Fruit fly (Drosophila melanogaster): ENCODE data around the gene RpS14b.

RpS14b gene

dm6 chrX:7944772-7945722 is 10.3 kb downstream of the RpS14b start (continued):
- TF ChIP-seq gsb-n (tag; optimal IDR thresholded peaks at IDR 0.05) (no peak), dmrt11E (tag; optimal IDR thresholded peaks at IDR 0.05) (peak; percentile 8), ftz-f1 (GFP tag; optimal IDR thresholded peaks at IDR 0.05) (no peak), insv (GFP tag; optimal IDR thresholded peaks at IDR 0.05) (no peak), CG9609 (GFP tag; optimal IDR thresholded peaks at IDR 0.05) (no peak), YL-1 (GFP tag; optimal IDR thresholded peaks at IDR 0.05) (no peak), Atf3 (GFP tag; optimal IDR thresholded peaks at IDR 0.05) (no peak), fu2 (GFP tag; optimal IDR thresholded peaks at IDR 0.05) (no peak), Rx (GFP tag; IDR thresholded peaks at IDR 0.05) (no peak), vnd (GFP tag; IDR thresholded peaks at IDR 0.05; ENCODE audit: partially characterized antibody) (no peak), prd (optimal IDR thresholded peaks at IDR 0.05) (no peak), prd (GFP tag; IDR thresholded peaks at IDR 0.05) (peak; percentile 34; the same call in 1 of the 3 replicates), Gsc (GFP tag; IDR thresholded peaks at IDR 0.05) (no peak), CG12104 (GFP tag; optimal IDR thresholded peaks at IDR 0.05) (no peak), zfh1 (GFP tag; IDR thresholded peaks at IDR 0.05) (no peak; the same call in 2 of the 3 replicates), CG6791 (GFP tag; IDR thresholded peaks at IDR 0.05; ENCODE audit: partially characterized antibody) (no peak), CG34224 (GFP tag; IDR thresholded peaks at IDR 0.05; ENCODE audit: partially characterized antibody) (no peak), Ada2b (GFP tag; IDR thresholded peaks at IDR 0.05) (no peak), CG15479 (GFP tag; optimal IDR thresholded peaks at IDR 0.05) (peak; percentile 35), CG33213 (GFP tag; optimal IDR thresholded peaks at IDR 0.05) (no peak), so (GFP tag; IDR thresholded peaks at IDR 0.05) (no peak), CG10321 (GFP tag; IDR thresholded peaks at IDR 0.05) (no peak), MTF-1 (GFP tag; optimal IDR thresholded peaks at IDR 0.05; ENCODE audit: borderline replicate concordance) (peak; percentile 10), shn (GFP tag; optimal IDR thresholded peaks at IDR 0.05) (peak; percentile 19), z (GFP tag; IDR thresholded peaks at IDR 0.05) (no peak), Ets65A (GFP tag) (peak; percentile 90), ind (GFP tag; optimal IDR thresholded peaks at IDR 0.05) (peak; percentile 43), Scr (GFP tag; IDR thresholded peaks at IDR 0.05; ENCODE audit: partially characterized antibody) (no peak; the same call in 1 of the 2 replicates), HmgD (GFP tag; optimal IDR thresholded peaks at IDR 0.05) (peak; percentile 1), ci (GFP tag; IDR thresholded peaks at IDR 0.05) (no peak), tgo (GFP tag; IDR thresholded peaks at IDR 0.05) (peak; percentile 33; the same call in 2 of the 3 replicates), CG4707 (GFP tag; optimal IDR thresholded peaks at IDR 0.05) (no peak), CG12155 (GFP tag; optimal IDR thresholded peaks at IDR 0.05) (no peak), ERR (GFP tag; optimal IDR thresholded peaks at IDR 0.05) (no peak), CG12236 (GFP tag; optimal IDR thresholded peaks at IDR 0.05) (no peak), CG2712 (tag; optimal IDR thresholded peaks at IDR 0.05) (peak; percentile 23), bcd (GFP tag; optimal IDR thresholded peaks at IDR 0.05) (no peak), CG4282 (GFP tag; optimal IDR thresholded peaks at IDR 0.05) (no peak), CG12942 (GFP tag; optimal IDR thresholded peaks at IDR 0.05) (no peak), pho (GFP tag; optimal IDR thresholded peaks at IDR 0.05) (no peak), CG17568 (GFP tag; optimal IDR thresholded peaks at IDR 0.05) (no peak), Bgb (GFP tag; IDR thresholded peaks at IDR 0.05; ENCODE audit: partially characterized antibody) (no peak), Xrp1 (GFP tag; IDR thresholded peaks at IDR 0.05) (0 out of 2 replicates have a peak, but pooled peaks have one; percentile 33), CrebB (tag; optimal IDR thresholded peaks at IDR 0.05) (no peak), Nf-YB (GFP tag; optimal IDR thresholded peaks at IDR 0.05) (no peak), danr (GFP tag; IDR thresholded peaks at IDR 0.05) (no peak), run (tag; optimal IDR thresholded peaks at IDR 0.05) (no peak), en (GFP tag; optimal IDR thresholded peaks at IDR 0.05) (no peak), CG11456 (GFP tag; IDR thresholded peaks at IDR 0.05) (no peak), CG4360 (GFP tag; IDR thresholded peaks at IDR 0.05) (no peak)
